Fruit fly (Drosophila melanogaster): ENCODE measurements around the gene mRpS26.

Gene mRpS26

DNA sequence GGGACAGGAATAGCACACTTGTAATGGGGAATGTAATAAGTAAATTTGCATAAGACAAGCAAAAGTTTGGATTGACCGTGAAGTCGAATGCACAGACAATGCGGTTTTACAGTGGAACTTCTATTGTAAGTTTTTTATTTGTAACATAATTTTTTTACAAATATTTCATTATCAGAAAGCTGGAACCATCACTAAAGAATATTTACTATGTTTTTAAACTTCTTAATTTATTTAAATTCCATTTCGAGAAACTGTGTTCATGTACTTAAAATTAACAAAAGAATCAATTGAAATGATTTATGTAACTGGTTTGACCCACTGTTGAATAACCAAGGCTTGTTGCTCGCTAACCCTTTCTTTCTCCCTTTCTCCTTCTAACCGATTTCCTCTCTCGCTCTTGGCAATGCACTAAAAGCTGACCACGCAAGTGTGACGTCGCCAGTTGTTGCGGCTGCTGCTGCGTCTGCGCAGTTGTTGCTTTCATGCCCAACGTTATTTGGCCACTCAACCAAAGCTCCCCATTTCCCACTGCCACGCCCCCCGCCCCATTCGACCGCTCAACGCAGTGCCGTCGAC lies 4.9 kb upstream of the mRpS26 start (continued):
- TF ChIP-seq fd85E (GFP tag; optimal IDR thresholded peaks at IDR 0.05): no peak
- no peak for TF ChIP-seq CG11762 (GFP tag; optimal IDR thresholded peaks at IDR 0.05; ENCODE audit: insufficient read depth)
- peak; percentile 14 for TF ChIP-seq CG6854 (GFP tag; optimal IDR thresholded peaks at IDR 0.05)
- no peak for TF ChIP-seq CG8319 (GFP tag; optimal IDR thresholded peaks at IDR 0.05)
- TF ChIP-seq CG9139 (GFP tag; optimal IDR thresholded peaks at IDR 0.05): no peak
- TF ChIP-seq CG3919 (GFP tag; optimal IDR thresholded peaks at IDR 0.05): no peak
- TF ChIP-seq svp (GFP tag): peak; percentile 79
- TF ChIP-seq Hr4 (GFP tag; optimal IDR thresholded peaks at IDR 0.05): peak; percentile 20
- TF ChIP-seq Sox102F (GFP tag; optimal IDR thresholded peaks at IDR 0.05): peak; percentile 51
- TF ChIP-seq CG11294 (GFP tag; IDR thresholded peaks at IDR 0.05): no peak
- peak; percentile 54 for TF ChIP-seq acj6 (GFP tag; optimal IDR thresholded peaks at IDR 0.05)
- no peak for TF ChIP-seq spab (GFP tag; optimal IDR thresholded peaks at IDR 0.05)
- no peak for TF ChIP-seq Lpt (GFP tag; optimal IDR thresholded peaks at IDR 0.05)
- TF ChIP-seq vri (GFP tag; optimal IDR thresholded peaks at IDR 0.05): peak; percentile 1

DNA sequence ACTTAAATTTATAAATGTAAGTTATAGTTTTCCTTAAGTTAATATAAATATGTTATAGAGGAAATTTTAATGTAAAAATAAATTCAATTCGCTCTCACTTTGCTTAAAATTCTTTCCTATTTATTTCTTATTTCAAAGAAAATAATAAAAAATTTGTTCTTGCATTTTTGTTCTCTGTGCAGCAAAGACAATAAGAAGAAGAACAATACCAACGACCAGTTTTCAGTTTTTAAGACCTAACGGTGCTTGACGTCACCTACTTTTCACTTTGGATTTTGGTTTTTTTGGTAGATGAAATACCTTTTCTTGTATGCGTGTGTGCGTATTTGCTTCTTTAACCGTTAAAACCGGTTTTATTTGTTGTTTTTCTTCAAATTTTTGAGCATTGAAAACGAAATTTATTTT lies 4.2 kb upstream of the mRpS26 start:
- no peak for TF ChIP-seq cyc (GFP tag; optimal IDR thresholded peaks at IDR 0.05)
- peak; percentile 11 for TF ChIP-seq Sox102F (GFP tag; optimal IDR thresholded peaks at IDR 0.05)
- TF ChIP-seq Gug (GFP tag; IDR thresholded peaks at IDR 0.05): no peak
- TF ChIP-seq CG32006 (GFP tag; optimal IDR thresholded peaks at IDR 0.05): no peak
- TF ChIP-seq Sox15 (GFP tag; optimal IDR thresholded peaks at IDR 0.05): no peak
- no peak for TF ChIP-seq ss (GFP tag; optimal IDR thresholded peaks at IDR 0.05)
- TF ChIP-seq CG11762 (GFP tag; optimal IDR thresholded peaks at IDR 0.05; ENCODE audit: insufficient read depth): no peak
- TF ChIP-seq CG11902 (GFP tag; optimal IDR thresholded peaks at IDR 0.05): no peak
- TF ChIP-seq Eip78C (GFP tag): peak; percentile 33
- no peak for TF ChIP-seq Smox (GFP tag; optimal IDR thresholded peaks at IDR 0.05)
- no peak for TF ChIP-seq achi (GFP tag; optimal IDR thresholded peaks at IDR 0.05)
- peak; percentile 7 for TF ChIP-seq OdsH (GFP tag; optimal IDR thresholded peaks at IDR 0.05)
- no peak for TF ChIP-seq spab (GFP tag; optimal IDR thresholded peaks at IDR 0.05)
- no peak for TF ChIP-seq Sox14 (GFP tag; optimal IDR thresholded peaks at IDR 0.05)
- TF ChIP-seq net (GFP tag; optimal IDR thresholded peaks at IDR 0.05): no peak
- TF ChIP-seq salr (GFP tag; optimal IDR thresholded peaks at IDR 0.05): no peak
- TF ChIP-seq CG8632 (GFP tag; optimal IDR thresholded peaks at IDR 0.05): peak; percentile 7
- no peak for TF ChIP-seq CG8319 (GFP tag; optimal IDR thresholded peaks at IDR 0.05)
- 0 out of 3 replicates have a peak, but pooled peaks have one; percentile 22 for TF ChIP-seq CG8119 (GFP tag; IDR thresholded peaks at IDR 0.05)
- TF ChIP-seq CG7368 (GFP tag; optimal IDR thresholded peaks at IDR 0.05): no peak
- TF ChIP-seq CG15336 (GFP tag; IDR thresholded peaks at IDR 0.05): peak; percentile 36; the same call in 1 of the 2 replicates
- TF ChIP-seq topi (GFP tag; optimal IDR thresholded peaks at IDR 0.05): no peak
- no peak for TF ChIP-seq CG10669 (GFP tag; optimal IDR thresholded peaks at IDR 0.05)
- no peak for TF ChIP-seq Lpt (GFP tag; optimal IDR thresholded peaks at IDR 0.05)
- no peak for TF ChIP-seq Eip93F (GFP tag; optimal IDR thresholded peaks at IDR 0.05)
- TF ChIP-seq Hr39 (GFP tag; optimal IDR thresholded peaks at IDR 0.05): no peak
- TF ChIP-seq svp (GFP tag): no peak
- TF ChIP-seq esn (GFP tag; optimal IDR thresholded peaks at IDR 0.05): peak; percentile 23
- TF ChIP-seq Met (GFP tag; optimal IDR thresholded peaks at IDR 0.05): peak; percentile 31
- TF ChIP-seq Blimp-1 (GFP tag; optimal IDR thresholded peaks at IDR 0.05): peak; percentile 71
- TF ChIP-seq CG10631 (GFP tag; optimal IDR thresholded peaks at IDR 0.05): no peak
- no peak for TF ChIP-seq CG6854 (GFP tag; optimal IDR thresholded peaks at IDR 0.05)
- no peak for TF ChIP-seq Hr4 (GFP tag; optimal IDR thresholded peaks at IDR 0.05)
- TF ChIP-seq CG1621 (tag; optimal IDR thresholded peaks at IDR 0.05): no peak

Measured in whole organism, prepupa.